Fruit fly (Drosophila melanogaster) S2 (cell line): Measurements from ENCODE around the gene nenya.

Experiments used
- CG8478 ChIP-seq: fragments of >200 bp; optimal IDR thresholded peaks from 2 replicates; lab custom pipeline; 2018
- CTCF ChIP-seq, 2 experiments: fragments of >200 bp; optimal IDR thresholded peaks; 2 replicates each; lab custom pipeline; 2018

DNA sequence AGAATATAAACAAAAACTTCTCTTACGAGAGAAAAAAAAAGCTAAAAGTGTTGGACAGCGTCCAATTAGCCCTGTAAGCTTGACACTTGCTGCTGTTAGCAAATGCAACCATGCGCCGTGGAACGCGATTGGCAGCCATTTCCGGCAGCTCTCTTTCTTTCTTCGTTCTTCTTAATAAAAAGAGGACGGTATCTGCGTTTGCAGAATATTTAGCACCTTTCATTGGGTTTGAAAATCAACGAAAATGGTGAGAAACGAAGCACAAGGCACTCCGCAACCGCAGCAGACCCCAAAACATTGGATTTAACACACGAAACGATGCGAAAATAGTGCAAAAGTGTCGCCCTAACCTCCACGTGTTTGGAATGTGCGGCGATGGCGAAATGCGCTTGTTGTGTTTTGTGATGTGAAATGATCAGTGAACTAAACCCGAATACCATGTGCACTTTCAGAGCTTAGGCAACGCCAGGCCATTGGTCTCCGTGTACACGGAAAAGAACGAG lies 5.2 kb downstream of the nenya start, which contains the start of gene RpL4:
- TF ChIP-seq CG8478 (lab: Kevin White, UChicago) (no peak), CTCF (optimal IDR thresholded peaks at IDR 0.05; lab: Kevin White, UChicago) (no peak)
